Worm (Caenorhabditis elegans) whole organism, L4 larva: ENCODE data around the gene Y43F8B.20.

Source experiments
- F10B5.3 ChIP-seq: sonication (generic microtip); optimal IDR thresholded peaks from 2 replicates; lab custom pipeline; 2016; ENCODE audit warnings: mild to moderate bottlenecking, missing genetic modification characterization, missing compliant biosample characterization
- F26F4.8 ChIP-seq: fragments of 200-800 bp; sonication (Bioruptor generic); conservative IDR thresholded peaks from 2 replicates; pipeline ENCODE4 v1.3.6; 2022; ENCODE audit warnings: missing genetic modification characterization, missing compliant biosample characterization
- F49E8.2 ChIP-seq: sonication (generic microtip); optimal IDR thresholded peaks from 2 replicates; lab custom pipeline; 2016; ENCODE audit warnings: missing compliant biosample characterization, mild to moderate bottlenecking, missing genetic modification characterization, borderline replicate concordance
- T20F7.1 ChIP-seq: fragments of 200-800 bp; sonication (Bioruptor generic); optimal IDR thresholded peaks from 2 replicates; lab custom pipeline; 2018; ENCODE audit warnings: mild to moderate bottlenecking, missing genetic modification characterization, missing compliant biosample characterization
- T26A8.4 ChIP-seq: fragments of 200-800 bp; sonication (Bioruptor generic); IDR thresholded peaks from 2 replicates; pipeline ENCODE4 v1.3.6; 2022; ENCODE audit warnings: missing genetic modification characterization, missing compliant biosample characterization
- Y5F2A.4 ChIP-seq: fragments of 200-800 bp; sonication (Bioruptor generic); optimal IDR thresholded peaks from 2 replicates; lab custom pipeline; 2018; ENCODE audit warnings: mild to moderate bottlenecking, missing genetic modification characterization, missing compliant biosample characterization
- ama-1 ChIP-seq: fragments of 150-350 bp; optimal IDR thresholded peaks from 2 replicates; lab custom pipeline; 2014; ENCODE audit warnings: inconsistent platforms, mixed read lengths
- ceh-44 ChIP-seq: fragments of 200-800 bp; sonication (Bioruptor generic); IDR thresholded peaks from 2 replicates; pipeline ENCODE4 v1.3.6; 2022; ENCODE audit warnings: missing genetic modification reagents, missing genetic modification characterization, missing compliant biosample characterization
- daf-16 ChIP-seq, 3 experiments: sonication (generic microtip); optimal IDR thresholded peaks; 2 replicates each; lab custom pipeline; 2016 to 2017; ENCODE audit warnings: missing genetic modification characterization in 3 of 3, missing genetic modification reagents in 3 of 3, mild to moderate bottlenecking in 2 of 3, missing compliant biosample characterization in 2 of 3, missing biosample characterization in 1 of 3, moderate library complexity in 1 of 3
- egl-43 ChIP-seq: fragments of 200-800 bp; sonication (Bioruptor generic); IDR thresholded peaks from 2 replicates; pipeline ENCODE4 v1.3.6; 2022; ENCODE audit warnings: missing genetic modification reagents, missing genetic modification characterization, missing compliant biosample characterization
- hlh-11 ChIP-seq: fragments of 200-800 bp; sonication (Bioruptor generic); optimal IDR thresholded peaks from 2 replicates; lab custom pipeline; 2018; ENCODE audit warnings: mild to moderate bottlenecking, missing genetic modification characterization, missing compliant biosample characterization
- hlh-30 ChIP-seq: sonication (generic microtip); optimal IDR thresholded peaks from 2 replicates; lab custom pipeline; 2017; ENCODE audit warnings: antibody characterized with exemption, mild to moderate bottlenecking, missing genetic modification characterization, missing compliant biosample characterization; ENCODE audit not compliant: insufficient read depth
- hmg-1.1 ChIP-seq: fragments of 200-800 bp; sonication (Bioruptor generic); IDR thresholded peaks from 2 replicates; pipeline ENCODE4 v1.3.6; 2022; ENCODE audit warnings: missing genetic modification reagents, missing genetic modification characterization, missing compliant biosample characterization
- jun-1 ChIP-seq: fragments of 150-350 bp; optimal IDR thresholded peaks from 2 replicates; lab custom pipeline; 2014; ENCODE audit warnings: missing biosample characterization, missing genetic modification reagents, missing genetic modification characterization
- lim-7 ChIP-seq: fragments of 200-800 bp; sonication (Bioruptor generic); IDR thresholded peaks from 2 replicates; pipeline ENCODE4 v1.3.6; 2022; ENCODE audit warnings: missing genetic modification characterization, missing compliant biosample characterization
- lin-1 ChIP-seq: fragments of 200-800 bp; sonication (Bioruptor generic); IDR thresholded peaks from 2 replicates; pipeline ENCODE4 v1.3.6; 2022; ENCODE audit warnings: missing genetic modification reagents, missing genetic modification characterization, missing compliant biosample characterization
- lin-13 ChIP-seq: fragments of 150-350 bp; optimal IDR thresholded peaks from 2 replicates; lab custom pipeline; 2014; ENCODE audit warnings: missing biosample characterization, missing genetic modification reagents, missing genetic modification characterization
- lin-15B ChIP-seq: fragments of 150-350 bp; sonication (generic microtip); optimal IDR thresholded peaks from 3 replicates; lab custom pipeline; 2014; ENCODE audit warnings: missing biosample characterization, missing genetic modification characterization
- lin-29 ChIP-seq: fragments of 200-800 bp; sonication (Bioruptor generic); IDR thresholded peaks from 2 replicates; pipeline ENCODE4 v1.3.6; 2022; ENCODE audit warnings: missing genetic modification reagents, missing genetic modification characterization, missing compliant biosample characterization
- lin-38 ChIP-seq: fragments of 200-800 bp; sonication (Bioruptor generic); IDR thresholded peaks from 2 replicates; pipeline ENCODE4 v1.3.6; 2022; ENCODE audit warnings: missing genetic modification reagents, missing genetic modification characterization, missing compliant biosample characterization
- madf-5 ChIP-seq, 2 experiments: fragments of 200-800 bp; sonication (Bioruptor generic); IDR thresholded peaks; 2 replicates each; pipeline ENCODE4 v1.3.6; 2022; ENCODE audit warnings: missing compliant biosample characterization in 2 of 2, missing genetic modification characterization in 2 of 2
- mep-1 ChIP-seq: fragments of 150-350 bp; sonication (generic microtip); optimal IDR thresholded peaks from 3 replicates; lab custom pipeline; 2014; ENCODE audit warnings: missing biosample characterization, missing genetic modification characterization
- mes-2 ChIP-seq: sonication (generic microtip); optimal IDR thresholded peaks from 2 replicates; lab custom pipeline; 2016; ENCODE audit warnings: missing genotype, mild to moderate bottlenecking, missing genetic modification characterization, missing compliant biosample characterization; ENCODE audit not compliant: poor library complexity, severe bottlenecking
- nhr-102 ChIP-seq: sonication (generic microtip); optimal IDR thresholded peaks from 2 replicates; lab custom pipeline; 2016; ENCODE audit warnings: mild to moderate bottlenecking, missing genetic modification characterization, moderate library complexity, missing compliant biosample characterization
- nhr-11 ChIP-seq: fragments of 150-350 bp; optimal IDR thresholded peaks from 2 replicates; lab custom pipeline; 2014; ENCODE audit warnings: missing biosample characterization, missing genetic modification characterization
- nhr-28 ChIP-seq: fragments of 150-350 bp; optimal IDR thresholded peaks from 2 replicates; lab custom pipeline; 2014; ENCODE audit warnings: missing biosample characterization, missing genetic modification characterization
- nhr-6 ChIP-seq: fragments of 150-350 bp; optimal IDR thresholded peaks from 2 replicates; lab custom pipeline; 2014; ENCODE audit warnings: missing biosample characterization, missing genetic modification characterization
- pqm-1 ChIP-seq: sonication (generic microtip); optimal IDR thresholded peaks from 2 replicates; lab custom pipeline; 2017; ENCODE audit warnings: missing biosample characterization, missing genetic modification characterization
- saeg-2 ChIP-seq: fragments of 200-800 bp; sonication (Bioruptor generic); IDR thresholded peaks from 2 replicates; pipeline ENCODE4 v1.3.6; 2022; ENCODE audit warnings: missing genetic modification reagents, missing genetic modification characterization, missing compliant biosample characterization
- sdz-12 ChIP-seq: fragments of 200-800 bp; sonication (Bioruptor generic); optimal IDR thresholded peaks from 2 replicates; lab custom pipeline; 2018; ENCODE audit warnings: mild to moderate bottlenecking, missing genetic modification characterization, missing compliant biosample characterization
- set-16 ChIP-seq: fragments of 200-800 bp; sonication (Bioruptor generic); IDR thresholded peaks from 2 replicates; pipeline ENCODE4 v1.3.6; 2022; ENCODE audit warnings: missing genetic modification reagents, missing genetic modification characterization, missing compliant biosample characterization
- skn-1 ChIP-seq: fragments of 150-350 bp; optimal IDR thresholded peaks from 2 replicates; lab custom pipeline; 2014; ENCODE audit warnings: missing biosample characterization, missing genetic modification characterization
- snpc-1.2 ChIP-seq: fragments of 200-800 bp; sonication (Bioruptor generic); IDR thresholded peaks from 2 replicates; pipeline ENCODE4 v1.3.6; 2022; ENCODE audit warnings: missing genetic modification reagents, missing genetic modification characterization, missing compliant biosample characterization
- spr-3 ChIP-seq: fragments of 200-800 bp; sonication (Bioruptor generic); optimal IDR thresholded peaks from 2 replicates; lab custom pipeline; 2018; ENCODE audit warnings: mild to moderate bottlenecking, missing genetic modification characterization, missing compliant biosample characterization
- unc-39 ChIP-seq: sonication (generic microtip); optimal IDR thresholded peaks from 2 replicates; lab custom pipeline; 2017; ENCODE audit warnings: missing biosample characterization, missing genetic modification characterization
- vab-7 ChIP-seq: fragments of 200-800 bp; sonication (Bioruptor generic); IDR thresholded peaks from 2 replicates; pipeline ENCODE4 v1.3.6; 2022; ENCODE audit warnings: missing genetic modification reagents, missing genetic modification characterization, missing compliant biosample characterization
- zag-1 ChIP-seq: fragments of 150-350 bp; optimal IDR thresholded peaks from 2 replicates; lab custom pipeline; 2014; ENCODE audit warnings: missing biosample characterization, missing genetic modification characterization
- zfp-2 ChIP-seq: sonication (generic microtip); optimal IDR thresholded peaks from 2 replicates; lab custom pipeline; 2016; ENCODE audit warnings: mild to moderate bottlenecking, missing genetic modification characterization, missing compliant biosample characterization
- ztf-11 ChIP-seq: fragments of 150-350 bp; optimal IDR thresholded peaks from 2 replicates; lab custom pipeline; 2014; ENCODE audit warnings: missing biosample characterization, missing genetic modification characterization

The Y43F8B.20 gene

ce11 chrV:19565082-19565481 is 15.5 kb upstream of the Y43F8B.20 start, which contains the start of gene kcnl-1:
kcnl-1 (plus strand) TSS chrV:19565382.
- TF ChIP-seq lin-1 = no peak
- no peak for TF ChIP-seq lin-15B (tag; lab: Kevin White, UChicago)
- no peak for TF ChIP-seq set-16 (GFP tag; lab: Robert Waterston, UW)
- no peak for TF ChIP-seq jun-1 (tag; lab: Kevin White, UChicago)
- TF ChIP-seq nhr-11 (tag; lab: Kevin White, UChicago) = no peak
- TF ChIP-seq T20F7.1 = no peak
- no peak for TF ChIP-seq lim-7 (GFP tag; lab: Robert Waterston, UW)

- TF ChIP-seq hlh-30 (tag; lab: Kevin White, UChicago) = no peak
Observed at ce11 chrV:19555869-19556268, 6.3 kb upstream of the Y43F8B.20 start, which contains the start of gene oac-1. oac-1 (minus strand) TSS chrV:19555969.

ce11 chrV:19555350-19555749 is 5.8 kb upstream of the Y43F8B.20 start:
- no peak for TF ChIP-seq vab-7 (GFP tag; lab: Robert Waterston, UW)
- TF ChIP-seq mes-2 (tag; lab: Kevin White, UChicago) = no peak
- no peak for TF ChIP-seq zag-1 (tag; lab: Kevin White, UChicago)
- peak; percentile 88 for TF ChIP-seq set-16 (GFP tag; lab: Robert Waterston, UW)
- TF ChIP-seq snpc-1.2 (GFP tag; lab: Robert Waterston, UW) = no peak
- TF ChIP-seq spr-3 (GFP tag; lab: Kevin White, UChicago) = no peak
- no peak for TF ChIP-seq ceh-44
- no peak for TF ChIP-seq ama-1 (lab: Kevin White, UChicago)
- TF ChIP-seq lin-15B (tag; lab: Kevin White, UChicago) = no peak
- no peak for TF ChIP-seq ztf-11 (tag; lab: Kevin White, UChicago)
- TF ChIP-seq egl-43 = 0 out of 2 replicates have a peak, but pooled peaks have one; percentile 8
- 0 out of 2 replicates have a peak, but pooled peaks have one; percentile 35 for TF ChIP-seq F26F4.8 (GFP tag; lab: Robert Waterston, UW)

ce11 chrV:19550294-19550693 is 705 bp upstream of the Y43F8B.20 start:
- TF ChIP-seq lin-13 (peak; percentile 45), F10B5.3 (tag; lab: Kevin White, UChicago) (no peak), T26A8.4 (GFP tag; lab: Robert Waterston, UW) (no peak), Y5F2A.4 (GFP tag; lab: Kevin White, UChicago) (no peak), sdz-12 (no peak), F49E8.2 (no peak), nhr-28 (tag; lab: Kevin White, UChicago) (peak; percentile 88), lin-29 (no peak), saeg-2 (GFP tag; lab: Robert Waterston, UW) (no peak), ama-1 (lab: Kevin White, UChicago) (no peak), jun-1 (tag; lab: Kevin White, UChicago) (no peak), nhr-6 (tag; lab: Kevin White, UChicago) (no peak), mep-1 (tag; lab: Kevin White, UChicago) (peak; percentile 5), zfp-2 (tag; lab: Kevin White, UChicago) (no peak), pqm-1 (tag; lab: Kevin White, UChicago) (no peak)

- TF ChIP-seq egl-43 (no peak), madf-5 (GFP tag; IDR thresholded peaks at IDR 0.05; lab: Robert Waterston, UW) (no peak), vab-7 (GFP tag; lab: Robert Waterston, UW) (no peak), nhr-102 (tag; lab: Kevin White, UChicago) (no peak), hmg-1.1 (GFP tag; lab: Robert Waterston, UW) (no peak), hlh-11 (tag; lab: Kevin White, UChicago) (peak; percentile 34), skn-1 (tag; lab: Kevin White, UChicago) (no peak), lin-38 (GFP tag; lab: Robert Waterston, UW) (no peak), daf-16 (GFP tag; optimal IDR thresholded peaks at IDR 0.05; lab: Kevin White, UChicago) (peak in 1 of 2 experiments; percentile 51), daf-16 (tag; optimal IDR thresholded peaks at IDR 0.05; lab: Kevin White, UChicago) (no peak), set-16 (GFP tag; lab: Robert Waterston, UW) (peak; percentile 55), T26A8.4 (GFP tag; lab: Robert Waterston, UW) (no peak), Y5F2A.4 (GFP tag; lab: Kevin White, UChicago) (no peak), unc-39 (tag; lab: Kevin White, UChicago) (no peak)
Observed at ce11 chrV:19546673-19547072, 2.9 kb downstream of the Y43F8B.20 start.
